Worm (Caenorhabditis elegans) whole organism, L3 larva: Measurements from ENCODE around the gene F20D1.3.

Experiments used
- ZK546.5 ChIP-seq: sonication (generic microtip); optimal IDR thresholded peaks from 2 replicates; lab custom pipeline; 2017; ENCODE audit warnings: missing biosample characterization, missing genetic modification characterization
- aly-2 ChIP-seq: fragments of 150-350 bp; optimal IDR thresholded peaks from 2 replicates; lab custom pipeline; 2014; ENCODE audit warnings: missing biosample characterization, missing genetic modification characterization
- daf-12 ChIP-seq: fragments of 150-350 bp; optimal IDR thresholded peaks from 2 replicates; lab custom pipeline; 2014; ENCODE audit warnings: missing biosample characterization, missing genetic modification reagents, missing genetic modification characterization
- elt-1 ChIP-seq: fragments of 150-350 bp; optimal IDR thresholded peaks from 2 replicates; lab custom pipeline; 2014; ENCODE audit warnings: missing biosample characterization, missing genetic modification characterization
- eor-1 ChIP-seq, 2 experiments: fragments of 150-350 bp; optimal IDR thresholded peaks; 2 replicates each; lab custom pipeline; 2014 to 2018; ENCODE audit warnings: missing biosample characterization in 2 of 2, missing genetic modification characterization in 2 of 2
- fkh-2 ChIP-seq: fragments of 150-350 bp; optimal IDR thresholded peaks from 2 replicates; lab custom pipeline; 2014; ENCODE audit warnings: missing biosample characterization, missing genetic modification reagents, missing genetic modification characterization
- fos-1 ChIP-seq: fragments of 150-350 bp; optimal IDR thresholded peaks from 2 replicates; lab custom pipeline; 2014; ENCODE audit warnings: missing biosample characterization, missing genetic modification characterization
- lin-15B ChIP-seq: fragments of 150-350 bp; optimal IDR thresholded peaks from 2 replicates; lab custom pipeline; 2014; ENCODE audit warnings: missing biosample characterization, missing genetic modification characterization
- lin-39 ChIP-seq: fragments of 150-350 bp; optimal IDR thresholded peaks from 2 replicates; lab custom pipeline; 2018; ENCODE audit warnings: missing biosample characterization, missing genetic modification reagents, missing genetic modification characterization
- mdl-1 ChIP-seq: fragments of 150-350 bp; optimal IDR thresholded peaks from 2 replicates; lab custom pipeline; 2014; ENCODE audit warnings: missing biosample characterization, missing genetic modification characterization
- nhr-23 ChIP-seq: fragments of 150-350 bp; optimal IDR thresholded peaks from 2 replicates; lab custom pipeline; 2014; ENCODE audit warnings: missing biosample characterization, missing genetic modification reagents, missing genetic modification characterization
- nhr-67 ChIP-seq: fragments of 150-350 bp; optimal IDR thresholded peaks from 2 replicates; lab custom pipeline; 2014; ENCODE audit warnings: missing biosample characterization, missing genetic modification characterization
- pha-4 ChIP-seq: fragments of 150-350 bp; optimal IDR thresholded peaks from 2 replicates; lab custom pipeline; 2014; ENCODE audit warnings: missing biosample characterization, missing genetic modification reagents, missing genetic modification characterization
- unc-39 ChIP-seq: sonication (generic microtip); optimal IDR thresholded peaks from 4 replicates; lab custom pipeline; 2017; ENCODE audit warnings: missing biosample characterization, missing genetic modification characterization
- zag-1 ChIP-seq: fragments of 150-350 bp; optimal IDR thresholded peaks from 2 replicates; lab custom pipeline; 2014; ENCODE audit warnings: missing biosample characterization, missing genetic modification characterization
- ztf-11 ChIP-seq: fragments of 150-350 bp; optimal IDR thresholded peaks from 2 replicates; lab custom pipeline; 2014; ENCODE audit warnings: missing biosample characterization, missing genetic modification characterization

F20D1.3 gene

ce11 chrX:15027566-15027965 lies 51.6 kb downstream of the F20D1.3 start:
- TF ChIP-seq elt-1 (tag; lab: Kevin White, UChicago) (peak; percentile 45), aly-2 (tag; lab: Kevin White, UChicago) (no peak), lin-39 (tag; lab: Kevin White, UChicago) (peak; percentile 88)
- TF ChIP-seq, all 47 proteins: peak for 2

DNA sequence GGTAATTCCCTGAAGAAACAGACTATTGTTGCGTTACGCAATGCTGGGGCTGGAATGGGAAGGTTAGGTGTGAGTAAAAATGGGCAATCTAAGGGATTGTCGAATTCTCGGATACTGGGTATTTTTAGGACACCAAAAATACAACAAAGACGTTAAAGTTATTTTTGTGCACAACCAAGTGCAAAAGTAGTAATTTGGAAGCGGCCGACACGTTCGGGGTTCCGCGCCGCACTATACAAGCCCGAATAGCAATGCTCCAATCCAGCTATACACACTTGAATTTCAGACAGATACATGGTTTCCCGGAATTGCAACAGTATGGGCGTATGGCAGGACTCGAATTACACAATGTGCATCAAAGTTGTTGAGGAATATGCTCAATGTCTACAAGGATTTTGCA lies 52.1 kb downstream of the F20D1.3 start:
- TF ChIP-seq fkh-2 (tag; lab: Kevin White, UChicago) (no peak), zag-1 (tag; lab: Kevin White, UChicago) (no peak), ztf-11 (tag; lab: Kevin White, UChicago) (no peak), mdl-1 (tag; lab: Kevin White, UChicago) (no peak), lin-15B (tag; lab: Kevin White, UChicago) (no peak), daf-12 (tag; lab: Kevin White, UChicago) (no peak), nhr-23 (tag; lab: Kevin White, UChicago) (no peak), aly-2 (tag; lab: Kevin White, UChicago) (no peak), ZK546.5 (no peak), eor-1 (tag; optimal IDR thresholded peaks at IDR 0.05; lab: Kevin White, UChicago) (no peak), nhr-67 (tag; lab: Kevin White, UChicago) (no peak), elt-1 (tag; lab: Kevin White, UChicago) (no peak), unc-39 (tag; lab: Kevin White, UChicago) (no peak), fos-1 (tag; lab: Kevin White, UChicago) (no peak), pha-4 (tag; lab: Kevin White, UChicago) (no peak)
